Fruit fly (Drosophila melanogaster): ENCODE data around the gene CG15728.

Gene CG15728

DNA sequence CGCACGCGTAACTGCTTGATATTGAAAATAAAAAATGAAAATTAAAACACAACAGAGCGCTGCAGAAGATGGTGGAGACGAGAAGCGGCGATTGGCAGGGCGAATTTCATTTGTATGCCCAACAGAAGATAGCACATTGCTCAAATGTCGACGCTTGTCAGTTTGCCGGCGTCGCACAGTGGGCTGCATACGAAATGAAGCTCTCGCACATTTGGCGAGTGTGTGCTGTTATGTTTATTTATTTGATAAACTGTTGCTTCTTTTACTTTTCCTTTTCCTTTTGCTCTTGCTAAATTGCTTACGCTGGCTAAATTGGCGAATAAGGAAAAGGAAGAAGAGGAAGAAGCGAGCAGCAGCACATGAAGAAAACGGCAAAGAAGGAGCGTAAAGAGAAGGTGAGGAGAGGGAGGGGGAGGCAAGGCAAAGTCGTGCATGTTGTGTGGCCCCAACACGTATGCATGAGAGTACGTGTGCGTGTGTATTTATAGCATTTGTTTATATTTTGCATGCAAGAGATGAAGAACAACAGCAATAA lies 48.7 kb upstream of the CG15728 start:
- peak; percentile 69 for TF ChIP-seq psq (GFP tag; optimal IDR thresholded peaks at IDR 0.05)
- no peak for TF ChIP-seq pan (optimal IDR thresholded peaks at IDR 0.05)
- TF ChIP-seq Vsx2 (GFP tag; optimal IDR thresholded peaks at IDR 0.05; ENCODE audit: partially characterized antibody), result no peak
- TF ChIP-seq HLH106 (tag; optimal IDR thresholded peaks at IDR 0.05), result peak; percentile 3

DNA sequence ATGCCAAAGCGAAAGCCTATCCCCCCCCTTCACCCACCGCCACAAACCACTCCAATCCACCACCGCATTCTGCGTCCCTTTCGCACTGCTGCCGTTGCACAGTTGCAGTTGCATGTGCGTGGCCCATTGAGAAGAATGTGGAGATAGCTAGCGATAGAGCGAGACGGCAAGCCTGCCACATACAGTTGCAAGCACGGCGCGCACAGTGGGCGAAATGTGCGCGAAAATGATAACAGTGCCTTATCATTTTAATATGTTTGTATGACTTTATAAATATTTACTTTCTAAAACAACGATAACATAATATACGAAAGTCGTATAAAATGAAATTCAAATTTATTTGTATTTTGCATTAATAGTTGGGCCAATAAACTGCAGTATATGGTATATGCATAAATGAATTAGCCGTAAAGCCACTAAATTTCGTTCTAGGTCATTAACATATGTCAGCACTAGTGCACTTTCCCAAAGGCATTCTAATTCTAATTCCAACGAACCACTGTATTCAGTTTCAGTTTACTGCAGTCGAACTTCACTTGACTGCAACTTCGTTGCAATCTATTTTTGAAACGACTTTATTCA lies 48.2 kb upstream of the CG15728 start:
- peak; percentile 61 for TF ChIP-seq HLH106 (tag; optimal IDR thresholded peaks at IDR 0.05)
- no peak for TF ChIP-seq usp (GFP tag; optimal IDR thresholded peaks at IDR 0.05)
- TF ChIP-seq Mio (GFP tag; optimal IDR thresholded peaks at IDR 0.05), result no peak
- TF ChIP-seq br (GFP tag; optimal IDR thresholded peaks at IDR 0.05), result peak; percentile 43
- peak; percentile 50 for TF ChIP-seq sage (GFP tag; optimal IDR thresholded peaks at IDR 0.05)
- no peak for TF ChIP-seq pan (optimal IDR thresholded peaks at IDR 0.05)
- peak; percentile 65 for TF ChIP-seq OdsH (GFP tag; optimal IDR thresholded peaks at IDR 0.05)
- TF ChIP-seq Hnf4 (GFP tag; optimal IDR thresholded peaks at IDR 0.05), result peak; percentile 54
- peak; percentile 70 for TF ChIP-seq woc (GFP tag; optimal IDR thresholded peaks at IDR 0.05)
- TF ChIP-seq rgr (GFP tag; optimal IDR thresholded peaks at IDR 0.05), result peak; percentile 72
- no peak for TF ChIP-seq CG32264 (GFP tag; optimal IDR thresholded peaks at IDR 0.05)
- TF ChIP-seq ey (GFP tag; optimal IDR thresholded peaks at IDR 0.05), result peak; percentile 57
- TF ChIP-seq Dfd (GFP tag; optimal IDR thresholded peaks at IDR 0.05), result no peak
- TF ChIP-seq sv (GFP tag; optimal IDR thresholded peaks at IDR 0.05), result peak; percentile 37
- TF ChIP-seq Hr83 (GFP tag; optimal IDR thresholded peaks at IDR 0.05; ENCODE audit: poor library complexity, severe bottlenecking), result no peak
- peak; percentile 67 for TF ChIP-seq Sp1 (GFP tag; optimal IDR thresholded peaks at IDR 0.05)
- peak; percentile 36 for TF ChIP-seq psq (GFP tag; optimal IDR thresholded peaks at IDR 0.05)
- peak; percentile 35 for TF ChIP-seq dmrt93B (GFP tag; optimal IDR thresholded peaks at IDR 0.05)
- peak; percentile 71 for TF ChIP-seq fru (GFP tag; optimal IDR thresholded peaks at IDR 0.05)
- peak in 1 of 2 experiments; percentile 73 for TF ChIP-seq foxo (GFP tag; optimal IDR thresholded peaks at IDR 0.05)
- TF ChIP-seq h (GFP tag; optimal IDR thresholded peaks at IDR 0.05), result peak; percentile 70

DNA sequence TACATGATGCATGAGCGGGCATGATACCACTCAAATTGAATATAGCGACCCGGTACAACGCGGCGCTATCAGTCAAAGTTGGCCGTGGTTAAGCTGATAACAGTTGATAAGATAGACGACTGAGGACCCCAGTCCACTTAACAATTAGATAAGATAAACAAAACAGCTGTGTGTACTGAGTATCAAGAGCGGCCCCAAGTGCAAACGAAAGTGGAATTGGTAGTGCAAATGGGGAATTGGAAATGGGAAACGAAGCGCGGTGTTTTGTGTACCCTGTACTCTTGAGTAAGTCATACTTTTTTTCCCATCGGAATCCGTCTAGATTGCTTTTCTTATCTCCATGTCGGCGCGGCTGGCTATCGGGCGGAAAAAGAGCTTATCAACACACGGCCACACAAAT lies 46.4 kb upstream of the CG15728 start:
- TF ChIP-seq foxo (GFP tag; optimal IDR thresholded peaks at IDR 0.05) (peak in 1 of 2 experiments; percentile 21), OdsH (GFP tag; optimal IDR thresholded peaks at IDR 0.05) (peak; percentile 22), CrebA (GFP tag; optimal IDR thresholded peaks at IDR 0.05; ENCODE audit: borderline replicate concordance) (no peak), Abd-B (GFP tag; optimal IDR thresholded peaks at IDR 0.05) (no peak), CG9705 (GFP tag; optimal IDR thresholded peaks at IDR 0.05) (no peak), h (GFP tag; optimal IDR thresholded peaks at IDR 0.05) (peak; percentile 54), usp (GFP tag; optimal IDR thresholded peaks at IDR 0.05) (no peak), Hnf4 (GFP tag; optimal IDR thresholded peaks at IDR 0.05) (peak; percentile 14), Hr83 (GFP tag; optimal IDR thresholded peaks at IDR 0.05; ENCODE audit: poor library complexity, severe bottlenecking) (peak; percentile 16), CG32264 (GFP tag; optimal IDR thresholded peaks at IDR 0.05) (no peak), lola (GFP tag; optimal IDR thresholded peaks at IDR 0.05) (no peak), pan (optimal IDR thresholded peaks at IDR 0.05) (no peak), ey (GFP tag; optimal IDR thresholded peaks at IDR 0.05) (no peak), Rel (GFP tag; optimal IDR thresholded peaks at IDR 0.05) (no peak), Rel (tag; optimal IDR thresholded peaks at IDR 0.05) (no peak), rgr (GFP tag; optimal IDR thresholded peaks at IDR 0.05) (no peak), Mio (GFP tag; optimal IDR thresholded peaks at IDR 0.05) (no peak)

DNA sequence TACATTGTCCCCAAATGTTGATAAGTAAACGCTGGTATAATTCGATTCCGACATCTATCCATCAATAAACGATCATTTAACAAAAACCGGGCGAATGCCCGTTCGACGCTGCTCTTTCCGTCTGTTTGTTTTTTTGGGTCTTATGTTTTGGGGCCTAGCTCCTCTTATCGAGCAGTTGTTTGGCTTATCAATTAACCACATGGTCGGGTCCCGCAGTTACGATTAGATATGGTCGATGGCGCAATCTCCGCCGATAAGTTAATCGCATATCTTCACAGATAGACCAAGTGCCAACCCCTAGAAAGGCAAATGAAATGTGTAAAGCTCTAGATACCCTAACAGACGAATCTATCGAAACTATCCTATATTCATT lies 45.8 kb upstream of the CG15728 start:
- TF ChIP-seq pan (optimal IDR thresholded peaks at IDR 0.05), result no peak
- TF ChIP-seq tai (GFP tag; optimal IDR thresholded peaks at IDR 0.05), result no peak
- no peak for TF ChIP-seq CrebA (GFP tag; optimal IDR thresholded peaks at IDR 0.05; ENCODE audit: borderline replicate concordance)
- no peak for TF ChIP-seq br (GFP tag; optimal IDR thresholded peaks at IDR 0.05)
- TF ChIP-seq Sp1 (GFP tag; optimal IDR thresholded peaks at IDR 0.05), result no peak
- no peak for TF ChIP-seq GATAd (GFP tag; optimal IDR thresholded peaks at IDR 0.05)
- TF ChIP-seq CG9705 (GFP tag; optimal IDR thresholded peaks at IDR 0.05), result no peak
- no peak for TF ChIP-seq jim (GFP tag; optimal IDR thresholded peaks at IDR 0.05)
- TF ChIP-seq rgr (GFP tag; optimal IDR thresholded peaks at IDR 0.05), result no peak
- no peak for TF ChIP-seq Mio (GFP tag; optimal IDR thresholded peaks at IDR 0.05)
- no peak for TF ChIP-seq HLH106 (tag; optimal IDR thresholded peaks at IDR 0.05)
